Worm (Caenorhabditis elegans) whole organism, L4 larva: ENCODE measurements around the gene try-12.

ENCODE experiments used
- F49E8.2 ChIP-seq: sonication (generic microtip); optimal IDR thresholded peaks from 2 replicates; lab custom pipeline; 2016; ENCODE audit warnings: missing compliant biosample characterization, mild to moderate bottlenecking, missing genetic modification characterization, borderline replicate concordance
- aha-1 ChIP-seq: fragments of 150-350 bp; peaks from one replicate; lab custom pipeline; 2014; ENCODE audit warnings: missing biosample characterization, missing genetic modification characterization
- attf-4 ChIP-seq: sonication (generic microtip); optimal IDR thresholded peaks from 3 replicates; lab custom pipeline; 2017; ENCODE audit warnings: missing biosample characterization, missing genetic modification characterization
- ces-1 ChIP-seq: fragments of 150-350 bp; sonication (generic microtip); optimal IDR thresholded peaks from 4 replicates; lab custom pipeline; 2014; ENCODE audit warnings: missing biosample characterization, missing genetic modification reagents, missing genetic modification characterization
- cey-2 ChIP-seq: sonication (generic microtip); optimal IDR thresholded peaks from 3 replicates; lab custom pipeline; 2017; ENCODE audit warnings: missing genetic modification characterization, mild to moderate bottlenecking, missing compliant biosample characterization, antibody characterized with exemption, borderline replicate concordance; ENCODE audit not compliant: insufficient read depth
- dmd-8 ChIP-seq: fragments of 200-800 bp; sonication (Bioruptor generic); IDR thresholded peaks from 2 replicates; pipeline ENCODE4 v1.3.6; 2022; ENCODE audit warnings: missing genetic modification characterization, missing compliant biosample characterization
- dpl-1 ChIP-seq: fragments of 150-350 bp; optimal IDR thresholded peaks from 2 replicates; lab custom pipeline; 2014; ENCODE audit warnings: missing biosample characterization, missing genetic modification reagents, missing genetic modification characterization
- lin-13 ChIP-seq: fragments of 150-350 bp; optimal IDR thresholded peaks from 2 replicates; lab custom pipeline; 2014; ENCODE audit warnings: missing biosample characterization, missing genetic modification reagents, missing genetic modification characterization
- mdl-1 ChIP-seq, 2 experiments: fragments of 150-350 bp in 1 of 2; sonication (generic microtip) in 1 of 2; optimal IDR thresholded peaks; 2 replicates each; lab custom pipeline; 2014 to 2017; ENCODE audit warnings: missing biosample characterization in 2 of 2, missing genetic modification characterization in 2 of 2
- skn-1 ChIP-seq: fragments of 150-350 bp; optimal IDR thresholded peaks from 2 replicates; lab custom pipeline; 2014; ENCODE audit warnings: missing biosample characterization, missing genetic modification characterization
- spr-3 ChIP-seq: fragments of 200-800 bp; sonication (Bioruptor generic); optimal IDR thresholded peaks from 2 replicates; lab custom pipeline; 2018; ENCODE audit warnings: mild to moderate bottlenecking, missing genetic modification characterization, missing compliant biosample characterization
- zip-2 ChIP-seq: fragments of 150-350 bp; optimal IDR thresholded peaks from 2 replicates; lab custom pipeline; 2014; ENCODE audit warnings: missing biosample characterization, missing genetic modification characterization

DNA sequence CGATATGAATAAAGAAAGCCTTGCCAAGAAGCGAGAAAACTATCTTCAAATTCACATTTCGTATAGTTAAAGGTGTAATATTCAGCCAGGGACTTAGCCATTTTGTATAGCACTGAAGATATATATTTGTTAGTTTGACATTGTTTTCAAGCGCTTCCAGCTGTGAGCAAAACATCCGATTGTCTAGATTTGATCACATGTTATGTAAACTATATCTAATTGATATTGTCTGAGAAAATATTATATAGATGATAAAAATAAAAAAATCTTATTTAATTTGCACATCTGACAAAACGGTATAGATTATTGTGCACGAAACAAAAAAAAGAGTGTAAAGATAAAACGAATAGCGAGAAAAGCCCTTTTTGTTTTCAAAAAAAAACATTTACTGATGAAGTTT, 15.5 kb downstream of the try-12 start, which contains the start of gene srh-89:
- TF ChIP-seq ces-1 (GFP tag; lab: Kevin White, UChicago) (no peak), skn-1 (tag; lab: Kevin White, UChicago) (no peak), aha-1 (no peak), attf-4 (tag; lab: Kevin White, UChicago) (no peak), mdl-1 (tag; optimal IDR thresholded peaks at IDR 0.05; lab: Kevin White, UChicago) (no peak), dmd-8 (GFP tag; lab: Robert Waterston, UW) (no peak), dpl-1 (GFP tag; lab: Kevin White, UChicago) (no peak), zip-2 (tag; lab: Kevin White, UChicago) (no peak), cey-2 (tag; lab: Kevin White, UChicago) (no peak), lin-13 (GFP tag; lab: Kevin White, UChicago) (no peak), F49E8.2 (no peak), spr-3 (no peak)
